Worm (Caenorhabditis elegans) whole organism, midembryonic: ENCODE measurements around the gene nadk-2.

Experiments used
- T22C8.4 ChIP-seq: fragments of 200-800 bp; sonication (Bioruptor generic); IDR thresholded peaks from 2 replicates; pipeline ENCODE4 v1.3.6; 2022; ENCODE audit warnings: missing genetic modification characterization, missing compliant biosample characterization
- cog-1 ChIP-seq: sonication (generic microtip); optimal IDR thresholded peaks from 2 replicates; lab custom pipeline; 2016; ENCODE audit warnings: missing genetic modification characterization, missing compliant biosample characterization
- flt-1 ChIP-seq: fragments of 200-800 bp; sonication (Bioruptor generic); IDR thresholded peaks from 2 replicates; pipeline ENCODE4 v1.3.6; 2022; ENCODE audit warnings: missing genetic modification characterization, missing compliant biosample characterization
- klf-2 ChIP-seq: fragments of 200-800 bp; sonication (Bioruptor generic); conservative IDR thresholded peaks from 2 replicates; pipeline ENCODE4 v1.3.6; 2022; ENCODE audit warnings: missing genetic modification reagents, missing genetic modification characterization, missing compliant biosample characterization
- med-1 ChIP-seq: sonication (generic microtip); optimal IDR thresholded peaks from 2 replicates; lab custom pipeline; 2017; ENCODE audit warnings: missing genetic modification characterization, mild to moderate bottlenecking, missing compliant biosample characterization, antibody characterized with exemption, missing genetic modification reagents; ENCODE audit not compliant: insufficient read depth
- ref-1 ChIP-seq: fragments of 200-800 bp; sonication (Bioruptor generic); conservative IDR thresholded peaks from 2 replicates; pipeline ENCODE4 v1.3.6; 2022; ENCODE audit warnings: missing genetic modification reagents, missing genetic modification characterization, missing compliant biosample characterization
- tab-1 ChIP-seq: fragments of 200-800 bp; sonication (Bioruptor generic); IDR thresholded peaks from 2 replicates; pipeline ENCODE4 v1.3.6; 2022; ENCODE audit warnings: missing genetic modification characterization, missing compliant biosample characterization
- ztf-23 ChIP-seq: fragments of 200-800 bp; sonication (Bioruptor generic); IDR thresholded peaks from 2 replicates; pipeline ENCODE4 v1.3.6; 2022; ENCODE audit warnings: missing genetic modification reagents, missing genetic modification characterization, missing compliant biosample characterization
- ztf-29 ChIP-seq: fragments of 200-800 bp; sonication (Bioruptor generic); IDR thresholded peaks from 2 replicates; pipeline ENCODE4 v1.3.6; 2022; ENCODE audit warnings: missing genetic modification reagents, missing genetic modification characterization, missing compliant biosample characterization

ce11 chrII:12041116-12041515 is 8.3 kb upstream of the nadk-2 start:
- no peak for TF ChIP-seq ztf-29 (GFP tag; lab: Robert Waterston, UW)
- no peak for TF ChIP-seq flt-1
- no peak for TF ChIP-seq med-1 (GFP tag; lab: Kevin White, UChicago)
- no peak for TF ChIP-seq cog-1 (tag; lab: Kevin White, UChicago)
- no peak for TF ChIP-seq tab-1
- TF ChIP-seq ztf-23 (GFP tag; lab: Robert Waterston, UW), result no peak
- no peak for TF ChIP-seq T22C8.4 (GFP tag; lab: Robert Waterston, UW)
- TF ChIP-seq ref-1 (GFP tag; lab: Robert Waterston, UW), result no peak
- TF ChIP-seq klf-2, result no peak
